Fruit fly (Drosophila melanogaster) whole organism, embryonic: Measurements from ENCODE around the gene gcm.

ENCODE experiments used
- Abd-B ChIP-seq: fragments of 200-800 bp; sonication (Bioruptor generic); optimal IDR thresholded peaks from 2 replicates; lab custom pipeline; 2018; ENCODE audit warnings: missing biosample characterization, mild to moderate bottlenecking, missing genetic modification characterization, moderate library complexity
- Bdp1 ChIP-seq: fragments of 200-800 bp; sonication (Bioruptor generic); optimal IDR thresholded peaks from 3 replicates; lab custom pipeline; 2016; ENCODE audit warnings: missing biosample characterization, missing genetic modification characterization
- CG10147 ChIP-seq: fragments of 200-800 bp; sonication (Bioruptor generic); optimal IDR thresholded peaks from 2 replicates; lab custom pipeline; 2019; ENCODE audit warnings: missing biosample characterization, mild to moderate bottlenecking, missing genetic modification characterization, moderate library complexity
- CG11093 ChIP-seq: fragments of 200-800 bp; sonication (Bioruptor generic); IDR thresholded peaks from 3 replicates; pipeline ENCODE4 v1.3.6; 2022; ENCODE audit warnings: missing biosample characterization, missing genetic modification characterization
- CG12299 ChIP-seq: fragments of 200-800 bp; sonication (Bioruptor generic); optimal IDR thresholded peaks from 2 replicates; lab custom pipeline; 2018; ENCODE audit warnings: missing biosample characterization, mild to moderate bottlenecking, missing genetic modification characterization
- CG14050 ChIP-seq: fragments of 200-800 bp; sonication (Bioruptor generic); IDR thresholded peaks from 3 replicates; pipeline ENCODE4 v1.3.6; 2022; ENCODE audit warnings: missing biosample characterization, missing genetic modification characterization
- CG15269 ChIP-seq: fragments of 200-800 bp; sonication (Bioruptor generic); optimal IDR thresholded peaks from 2 replicates; lab custom pipeline; 2018; ENCODE audit warnings: missing biosample characterization, mild to moderate bottlenecking, missing genetic modification characterization, moderate library complexity
- CG15601 ChIP-seq: fragments of 200-800 bp; sonication (Bioruptor generic); optimal IDR thresholded peaks from 3 replicates; lab custom pipeline; 2019; ENCODE audit warnings: missing biosample characterization, mild to moderate bottlenecking, missing genetic modification characterization, moderate library complexity
- CG17328 ChIP-seq: fragments of 200-800 bp; sonication (Bioruptor generic); IDR thresholded peaks from 2 replicates; pipeline ENCODE4 v1.3.6; 2022; ENCODE audit warnings: missing biosample characterization, missing genetic modification characterization
- CG4282 ChIP-seq: fragments of 200-800 bp; sonication (Bioruptor generic); optimal IDR thresholded peaks from 2 replicates; lab custom pipeline; 2016; ENCODE audit warnings: missing biosample characterization, missing genetic modification characterization
- CG5953 ChIP-seq: fragments of 200-800 bp; sonication (Bioruptor generic); IDR thresholded peaks from 2 replicates; pipeline ENCODE4 v1.3.6; 2022; ENCODE audit warnings: missing biosample characterization, missing genetic modification characterization
- CG6813 ChIP-seq: fragments of 200-800 bp; sonication (Bioruptor generic); optimal IDR thresholded peaks from 2 replicates; lab custom pipeline; 2017; ENCODE audit warnings: missing biosample characterization, missing genetic modification characterization, mild to moderate bottlenecking, moderate library complexity, missing genetic modification reagents
- CG9932 ChIP-seq: fragments of 200-800 bp; sonication (Bioruptor generic); IDR thresholded peaks from 2 replicates; pipeline ENCODE4 v1.3.6; 2022; ENCODE audit warnings: missing biosample characterization, missing genetic modification characterization
- D ChIP-seq, 2 experiments: fragments of 200-800 bp in 1 of 2; fragments of >200 bp in 1 of 2; sonication (Bioruptor generic) in 1 of 2; optimal IDR thresholded peaks; 2 replicates in 1 of 2; 3 replicates in 1 of 2; lab custom pipeline; 2017; ENCODE audit warnings: mild to moderate bottlenecking in 1 of 2, missing biosample characterization in 1 of 2, missing genetic modification characterization in 1 of 2, missing genetic modification reagents in 1 of 2
- Dad ChIP-seq: fragments of 200-800 bp; sonication (Bioruptor generic); optimal IDR thresholded peaks from 3 replicates; lab custom pipeline; 2016; ENCODE audit warnings: missing biosample characterization, missing genetic modification characterization
- Dfd ChIP-seq, 2 experiments: fragments of >200 bp; optimal IDR thresholded peaks; 2 replicates each; lab custom pipeline; 2017; ENCODE audit warnings: missing biosample characterization in 2 of 2, missing genetic modification characterization in 2 of 2
- Gsc ChIP-seq: fragments of 200-800 bp; sonication (Bioruptor generic); IDR thresholded peaks from 2 replicates; pipeline ENCODE4 v1.3.6; 2022; ENCODE audit warnings: missing biosample characterization, missing genetic modification characterization
- Hey ChIP-seq: fragments of 200-800 bp; sonication (Bioruptor generic); optimal IDR thresholded peaks from 3 replicates; lab custom pipeline; 2018; ENCODE audit warnings: missing biosample characterization, mild to moderate bottlenecking, missing genetic modification characterization
- Hmr ChIP-seq: fragments of 200-800 bp; sonication (Bioruptor generic); optimal IDR thresholded peaks from 3 replicates; lab custom pipeline; 2017; ENCODE audit warnings: mild to moderate bottlenecking, missing biosample characterization, missing genetic modification reagents, missing genetic modification characterization
- Med ChIP-seq: fragments of 200-800 bp; sonication (Bioruptor generic); peaks from one replicate; lab custom pipeline; 2016; ENCODE audit warnings: missing biosample characterization, missing genetic modification characterization, mild to moderate bottlenecking, inconsistent platforms, moderate library complexity
- NC2α ChIP-seq: fragments of 200-800 bp; sonication (Bioruptor generic); optimal IDR thresholded peaks from 2 replicates; lab custom pipeline; 2016; ENCODE audit warnings: missing biosample characterization, missing genetic modification characterization
- Nf-YB ChIP-seq: fragments of 200-800 bp; sonication (Bioruptor generic); optimal IDR thresholded peaks from 3 replicates; lab custom pipeline; 2019; ENCODE audit warnings: missing biosample characterization, mild to moderate bottlenecking, missing genetic modification characterization, moderate library complexity
- PHDP ChIP-seq: fragments of 200-800 bp; sonication (Bioruptor generic); optimal IDR thresholded peaks from 3 replicates; lab custom pipeline; 2018; ENCODE audit warnings: missing biosample characterization, mild to moderate bottlenecking, missing genetic modification characterization, moderate library complexity
- Ravus ChIP-seq: fragments of 200-800 bp; sonication (Bioruptor generic); IDR thresholded peaks from 2 replicates; pipeline ENCODE4 v1.3.6; 2022; ENCODE audit warnings: missing biosample characterization, missing genetic modification characterization
- Ssrp ChIP-seq: fragments of 200-800 bp; sonication (Bioruptor generic); optimal IDR thresholded peaks from 2 replicates; lab custom pipeline; 2018; ENCODE audit warnings: missing biosample characterization, mild to moderate bottlenecking, missing genetic modification characterization, moderate library complexity
- Xbp1 ChIP-seq: fragments of 200-800 bp; sonication (Bioruptor generic); optimal IDR thresholded peaks from 3 replicates; lab custom pipeline; 2016; ENCODE audit warnings: missing biosample characterization, mild to moderate bottlenecking, missing genetic modification characterization
- ab ChIP-seq: fragments of 200-800 bp; sonication (Bioruptor generic); optimal IDR thresholded peaks from 2 replicates; lab custom pipeline; 2016; ENCODE audit warnings: missing biosample characterization, missing genetic modification characterization
- bowl ChIP-seq: fragments of 200-800 bp; sonication (Bioruptor generic); IDR thresholded peaks from 2 replicates; pipeline ENCODE4 v1.3.6; 2022; ENCODE audit warnings: missing biosample characterization, missing genetic modification characterization
- cad ChIP-seq: fragments of >200 bp; optimal IDR thresholded peaks from 2 replicates; lab custom pipeline; 2017; ENCODE audit warnings: missing biosample characterization, missing genetic modification characterization
- cg ChIP-seq: fragments of 200-800 bp; sonication (Bioruptor generic); optimal IDR thresholded peaks from 3 replicates; lab custom pipeline; 2019; ENCODE audit warnings: missing biosample characterization, mild to moderate bottlenecking, missing genetic modification characterization, moderate library complexity
- corto ChIP-seq: fragments of 200-800 bp; sonication (Bioruptor generic); optimal IDR thresholded peaks from 2 replicates; lab custom pipeline; 2016; ENCODE audit warnings: missing biosample characterization, mild to moderate bottlenecking, missing genetic modification characterization, moderate library complexity
- da ChIP-seq: fragments of 200-800 bp; sonication (Bioruptor generic); optimal IDR thresholded peaks from 2 replicates; lab custom pipeline; 2016; ENCODE audit warnings: missing biosample characterization, missing genetic modification characterization
- dm ChIP-seq: fragments of 200-800 bp; sonication (Bioruptor generic); optimal IDR thresholded peaks from 3 replicates; lab custom pipeline; 2016; ENCODE audit warnings: missing biosample characterization, missing genetic modification characterization
- exex ChIP-seq: fragments of 200-800 bp; sonication (Bioruptor generic); optimal IDR thresholded peaks from 4 replicates; lab custom pipeline; 2018; ENCODE audit warnings: missing biosample characterization, mild to moderate bottlenecking, missing genetic modification characterization, moderate library complexity
- eyg ChIP-seq: fragments of 200-800 bp; sonication (Bioruptor generic); optimal IDR thresholded peaks from 3 replicates; lab custom pipeline; 2016; ENCODE audit warnings: missing biosample characterization, missing genetic modification characterization
- gfzf ChIP-seq: fragments of 200-800 bp; sonication (Bioruptor generic); optimal IDR thresholded peaks from 2 replicates; lab custom pipeline; 2016; ENCODE audit warnings: missing biosample characterization, mild to moderate bottlenecking, missing genetic modification characterization, moderate library complexity
- gsb ChIP-seq: fragments of 200-800 bp; sonication (Bioruptor generic); IDR thresholded peaks from 2 replicates; pipeline ENCODE4 v1.3.6; 2022; ENCODE audit warnings: missing biosample characterization, missing genetic modification characterization
- kah ChIP-seq: fragments of 200-800 bp; sonication (Bioruptor generic); optimal IDR thresholded peaks from 2 replicates; lab custom pipeline; 2018; ENCODE audit warnings: missing biosample characterization, mild to moderate bottlenecking, missing genetic modification characterization
- lilli ChIP-seq: fragments of 200-800 bp; sonication (Bioruptor generic); optimal IDR thresholded peaks from 3 replicates; lab custom pipeline; 2016; ENCODE audit warnings: missing biosample characterization, missing genetic modification characterization
- nau ChIP-seq: fragments of 200-800 bp; sonication (Bioruptor generic); optimal IDR thresholded peaks from 3 replicates; lab custom pipeline; 2017; ENCODE audit warnings: missing biosample characterization, mild to moderate bottlenecking, missing genetic modification characterization, missing genetic modification reagents
- nmo ChIP-seq: fragments of 200-800 bp; sonication (Bioruptor generic); optimal IDR thresholded peaks from 2 replicates; lab custom pipeline; 2018; ENCODE audit warnings: missing biosample characterization, mild to moderate bottlenecking, missing genetic modification characterization, moderate library complexity
- run ChIP-seq: fragments of 200-800 bp; sonication (Bioruptor generic); optimal IDR thresholded peaks from 3 replicates; lab custom pipeline; 2018; ENCODE audit warnings: missing biosample characterization, mild to moderate bottlenecking, missing genetic modification characterization
- schlank ChIP-seq: fragments of 200-800 bp; sonication (Bioruptor generic); optimal IDR thresholded peaks from 2 replicates; lab custom pipeline; 2018; ENCODE audit warnings: missing biosample characterization, mild to moderate bottlenecking, missing genetic modification characterization
- tgo ChIP-seq: fragments of 200-800 bp; sonication (Bioruptor generic); IDR thresholded peaks from 3 replicates; pipeline ENCODE4 v1.3.6; 2022; ENCODE audit warnings: missing biosample characterization, missing genetic modification characterization
- tll ChIP-seq, 2 experiments: fragments of 200-800 bp in 1 of 2; fragments of >200 bp in 1 of 2; sonication (Bioruptor generic) in 1 of 2; optimal IDR thresholded peaks; 2 replicates each; lab custom pipeline; 2017 to 2019; ENCODE audit warnings: missing biosample characterization in 2 of 2, missing genetic modification characterization in 2 of 2, mild to moderate bottlenecking in 1 of 2, moderate library complexity in 1 of 2
- toy ChIP-seq: fragments of 200-800 bp; sonication (Bioruptor generic); IDR thresholded peaks from 2 replicates; pipeline ENCODE4 v1.3.6; 2022; ENCODE audit warnings: missing biosample characterization, missing genetic modification characterization
- yki ChIP-seq: fragments of >200 bp; optimal IDR thresholded peaks from 3 replicates; lab custom pipeline; 2018
- zen2 ChIP-seq: fragments of 200-800 bp; sonication (Bioruptor generic); IDR thresholded peaks from 3 replicates; pipeline ENCODE4 v1.3.6; 2022; ENCODE audit warnings: missing biosample characterization, missing genetic modification characterization; ENCODE audit not compliant: partially characterized antibody
- zfh2 ChIP-seq: fragments of 200-800 bp; sonication (Bioruptor generic); optimal IDR thresholded peaks from 2 replicates; lab custom pipeline; 2016; ENCODE audit warnings: missing biosample characterization, missing genetic modification characterization

The gcm gene

dm6 chr2L:9568360-9569088, 13.0 kb downstream of the gcm start, which contains the start of gene brwl (continued):
- TF ChIP-seq CG9932 (GFP tag; lab: Robert Waterston, UW) (peak; percentile 96), CG12299 (tag; lab: Kevin White, UChicago) (peak; percentile 98), Xbp1 (GFP tag; lab: Kevin White, UChicago) (peak; percentile 99), Dad (peak; percentile 97), CG15269 (tag; lab: Kevin White, UChicago) (peak; percentile 99), cg (GFP tag; lab: Kevin White, UChicago) (peak; percentile 99), toy (GFP tag; lab: Robert Waterston, UW) (peak; percentile 94), Med (GFP tag; lab: Kevin White, UChicago) (peak; percentile 100), Gsc (GFP tag; lab: Robert Waterston, UW) (peak; percentile 95), CG17328 (GFP tag; lab: Robert Waterston, UW) (peak; percentile 99), CG5953 (peak; percentile 95), Nf-YB (GFP tag; lab: Kevin White, UChicago) (peak; percentile 90), run (peak; percentile 98), cad (GFP tag; lab: Kevin White, UChicago) (no peak), da (GFP tag; lab: Kevin White, UChicago) (peak; percentile 95), Bdp1 (peak; percentile 94), D (optimal IDR thresholded peaks at IDR 0.05; lab: Kevin White, UChicago) (peak; percentile 93), D (GFP tag; optimal IDR thresholded peaks at IDR 0.05; lab: Kevin White, UChicago) (peak; percentile 99), tll (GFP tag; optimal IDR thresholded peaks at IDR 0.05; lab: Kevin White, UChicago) (peak; percentile 52 to 89), CG10147 (GFP tag; lab: Kevin White, UChicago) (peak; percentile 98), Ravus (GFP tag; lab: Robert Waterston, UW) (peak; percentile 95), gsb (GFP tag; lab: Robert Waterston, UW) (peak; percentile 96), CG11093 (GFP tag; lab: Robert Waterston, UW) (peak; percentile 97), CG14050 (peak; percentile 97), nmo (GFP tag; lab: Kevin White, UChicago) (peak; percentile 99), tgo (GFP tag; lab: Robert Waterston, UW) (peak; percentile 99), yki (lab: Kevin White, UChicago) (peak; percentile 13), CG15601 (tag; lab: Kevin White, UChicago) (peak; percentile 97), kah (GFP tag; lab: Kevin White, UChicago) (peak; percentile 95), Hmr (GFP tag; lab: Kevin White, UChicago) (peak; percentile 99), zfh2 (GFP tag; lab: Kevin White, UChicago) (peak; percentile 96), Abd-B (GFP tag; lab: Kevin White, UChicago) (peak; percentile 98), lilli (GFP tag; lab: Kevin White, UChicago) (peak; percentile 99), CG4282 (GFP tag; lab: Kevin White, UChicago) (peak; percentile 91), dm (peak; percentile 95), bowl (GFP tag; lab: Robert Waterston, UW) (peak; percentile 94), eyg (peak; percentile 95), schlank (tag; lab: Kevin White, UChicago) (peak; percentile 92), ab (peak; percentile 91), exex (tag; lab: Kevin White, UChicago) (peak; percentile 93), gfzf (peak; percentile 24), Dfd (GFP tag; optimal IDR thresholded peaks at IDR 0.05; lab: Kevin White, UChicago) (peak in 1 of 2 experiments; percentile 80), zen2 (GFP tag; lab: Robert Waterston, UW) (no peak), Ssrp (tag; lab: Kevin White, UChicago) (peak; percentile 99), NC2α (peak; percentile 96), corto (GFP tag; lab: Kevin White, UChicago) (peak; percentile 94), CG6813 (GFP tag; lab: Kevin White, UChicago) (peak; percentile 99), PHDP (peak; percentile 99), Hey (tag; lab: Kevin White, UChicago) (peak; percentile 90), nau (GFP tag; lab: Kevin White, UChicago) (peak; percentile 100)
